Worm (Caenorhabditis elegans) whole organism, early embryonic: ENCODE measurements around the gene K02E2.8.

ENCODE experiments used
- B0310.2 ChIP-seq: sonication (generic microtip); optimal IDR thresholded peaks from 2 replicates; lab custom pipeline; 2016; ENCODE audit warnings: mild to moderate bottlenecking, missing genetic modification characterization, missing compliant biosample characterization
- F13C5.2 ChIP-seq: sonication (generic microtip); optimal IDR thresholded peaks from 2 replicates; lab custom pipeline; 2017; ENCODE audit warnings: mild to moderate bottlenecking, missing genetic modification characterization, inconsistent platforms, missing compliant biosample characterization
- aly-1 ChIP-seq: sonication (generic microtip); optimal IDR thresholded peaks from 2 replicates; lab custom pipeline; 2016; ENCODE audit warnings: missing genetic modification characterization, missing compliant biosample characterization
- ama-1 ChIP-seq: fragments of 150-350 bp; optimal IDR thresholded peaks from 2 replicates; lab custom pipeline; 2014
- ceh-13 ChIP-seq: fragments of 200-800 bp; sonication (Bioruptor generic); optimal IDR thresholded peaks from 2 replicates; lab custom pipeline; 2018; ENCODE audit warnings: mild to moderate bottlenecking, missing genetic modification characterization, missing compliant biosample characterization
- ceh-36 ChIP-seq: sonication (generic microtip); optimal IDR thresholded peaks from 2 replicates; lab custom pipeline; 2016; ENCODE audit warnings: missing genetic modification characterization, inconsistent platforms, missing compliant biosample characterization
- ets-7 ChIP-seq: sonication (generic microtip); optimal IDR thresholded peaks from 2 replicates; lab custom pipeline; 2016; ENCODE audit warnings: missing genotype, missing genetic modification characterization, missing compliant biosample characterization
- hmg-4 ChIP-seq: fragments of 200-800 bp; sonication (Bioruptor generic); optimal IDR thresholded peaks from 2 replicates; lab custom pipeline; 2018; ENCODE audit warnings: mild to moderate bottlenecking, missing genetic modification characterization, missing compliant biosample characterization
- pes-1 ChIP-seq: fragments of 200-800 bp; sonication (Bioruptor generic); IDR thresholded peaks from 2 replicates; pipeline ENCODE4 v1.3.6; 2022; ENCODE audit warnings: missing genetic modification reagents, missing genetic modification characterization, missing compliant biosample characterization
- scrt-1 ChIP-seq: fragments of 200-800 bp; sonication (Bioruptor generic); IDR thresholded peaks from 2 replicates; pipeline ENCODE4 v1.3.6; 2022; ENCODE audit warnings: missing genetic modification characterization, missing compliant biosample characterization
- tbx-37 ChIP-seq: fragments of 200-800 bp; sonication (Bioruptor generic); conservative IDR thresholded peaks from 2 replicates; pipeline ENCODE4 v1.3.6; 2022; ENCODE audit warnings: missing genetic modification reagents, missing genetic modification characterization, missing compliant biosample characterization
- tra-4 ChIP-seq: sonication (generic microtip); optimal IDR thresholded peaks from 2 replicates; lab custom pipeline; 2017; ENCODE audit warnings: missing genetic modification characterization, missing compliant biosample characterization

DNA sequence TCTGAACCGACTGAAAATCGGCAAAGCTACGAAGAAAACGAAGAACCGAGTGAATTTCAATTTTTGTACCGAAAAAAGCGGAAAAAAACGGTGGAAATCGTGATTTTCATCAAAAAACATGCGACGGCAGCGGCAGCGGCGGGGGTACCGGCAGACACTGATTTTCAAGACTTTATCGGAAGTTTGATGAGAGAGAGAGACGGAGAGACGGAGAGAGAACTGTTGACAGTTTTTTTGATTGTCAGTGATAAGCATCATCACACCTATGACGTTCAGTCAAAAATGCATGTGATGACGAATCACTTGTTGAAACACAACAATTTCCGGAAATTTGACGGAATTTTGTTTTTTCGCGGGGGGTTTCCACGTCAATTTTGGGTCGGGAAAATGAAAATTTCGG, 46.7 kb upstream of the K02E2.8 start:
- TF ChIP-seq ama-1: no peak
- no peak for TF ChIP-seq tbx-37 (GFP tag; lab: Robert Waterston, UW)
- no peak for TF ChIP-seq aly-1
- TF ChIP-seq scrt-1: no peak
- no peak for TF ChIP-seq ceh-36 (tag; lab: Kevin White, UChicago)
- no peak for TF ChIP-seq pes-1 (GFP tag; lab: Robert Waterston, UW)
- TF ChIP-seq F13C5.2 (tag; lab: Kevin White, UChicago): no peak
- no peak for TF ChIP-seq tra-4 (tag; lab: Kevin White, UChicago)
- TF ChIP-seq hmg-4 (GFP tag; lab: Kevin White, UChicago): no peak
- TF ChIP-seq B0310.2: no peak
- TF ChIP-seq ceh-13: no peak
- TF ChIP-seq ets-7 (tag; lab: Kevin White, UChicago): no peak
